Worm (Caenorhabditis elegans) whole organism, L1 larva: ENCODE results near the gene C16D9.6.

Experiments used
- F16B12.6 ChIP-seq: fragments of 150-350 bp; optimal IDR thresholded peaks from 2 replicates; lab custom pipeline; 2014; ENCODE audit warnings: missing biosample characterization, missing genetic modification characterization
- Y116A8C.19 ChIP-seq: sonication (generic microtip); optimal IDR thresholded peaks from 2 replicates; lab custom pipeline; 2016; ENCODE audit warnings: missing compliant biosample characterization, missing genetic modification characterization, borderline replicate concordance
- aha-1 ChIP-seq: fragments of 150-350 bp; optimal IDR thresholded peaks from 2 replicates; lab custom pipeline; 2014; ENCODE audit warnings: missing biosample characterization, missing genetic modification characterization
- alr-1 ChIP-seq: fragments of 200-800 bp; sonication (Bioruptor generic); optimal IDR thresholded peaks from 2 replicates; lab custom pipeline; 2018; ENCODE audit warnings: borderline replicate concordance, mild to moderate bottlenecking, missing genetic modification characterization, missing compliant biosample characterization
- ama-1 ChIP-seq: fragments of 150-350 bp; optimal IDR thresholded peaks from 2 replicates; lab custom pipeline; 2014
- blmp-1 ChIP-seq: fragments of 150-350 bp; optimal IDR thresholded peaks from 2 replicates; lab custom pipeline; 2014; ENCODE audit warnings: missing biosample characterization, missing genetic modification characterization
- ceh-63 ChIP-seq: fragments of 200-800 bp; sonication (Bioruptor generic); optimal IDR thresholded peaks from 2 replicates; lab custom pipeline; 2018; ENCODE audit warnings: mild to moderate bottlenecking, missing genetic modification characterization, missing compliant biosample characterization
- efl-1 ChIP-seq, 4 experiments: fragments of 150-350 bp; optimal IDR thresholded peaks in 3 of 4; peaks in 1 of 4; 1 replicate in 1 of 4; 2 replicates in 3 of 4; lab custom pipeline; 2014; ENCODE audit warnings: missing biosample characterization in 2 of 4, missing genetic modification characterization in 2 of 4, missing genetic modification reagents in 2 of 4
- egl-27 ChIP-seq, 2 experiments: fragments of 150-350 bp in 1 of 2; sonication (generic microtip); optimal IDR thresholded peaks; 3 replicates each; lab custom pipeline; 2017 to 2018; ENCODE audit warnings: missing biosample characterization in 2 of 2, missing genetic modification characterization in 2 of 2, missing genetic modification reagents in 2 of 2
- ets-5 ChIP-seq: fragments of 200-800 bp; sonication (Bioruptor generic); IDR thresholded peaks from 2 replicates; pipeline ENCODE4 v1.3.6; 2022; ENCODE audit warnings: missing genetic modification characterization, missing compliant biosample characterization
- fkh-4 ChIP-seq: sonication (generic microtip); optimal IDR thresholded peaks from 2 replicates; lab custom pipeline; 2016; ENCODE audit warnings: missing compliant biosample characterization, missing genetic modification characterization, borderline replicate concordance
- fkh-8 ChIP-seq: sonication (generic microtip); optimal IDR thresholded peaks from 2 replicates; lab custom pipeline; 2016; ENCODE audit warnings: mild to moderate bottlenecking, missing genetic modification characterization, missing compliant biosample characterization
- fos-1 ChIP-seq: fragments of 150-350 bp; optimal IDR thresholded peaks from 2 replicates; lab custom pipeline; 2014; ENCODE audit warnings: missing biosample characterization, missing genetic modification characterization
- grh-1 ChIP-seq: fragments of 200-800 bp; sonication (Bioruptor generic); IDR thresholded peaks from 2 replicates; pipeline ENCODE4 v1.3.6; 2022; ENCODE audit warnings: missing genetic modification reagents, missing genetic modification characterization, missing compliant biosample characterization
- irx-1 ChIP-seq: sonication (generic microtip); optimal IDR thresholded peaks from 2 replicates; lab custom pipeline; 2016; ENCODE audit warnings: missing genetic modification characterization, missing compliant biosample characterization
- jun-1 ChIP-seq: fragments of 150-350 bp; optimal IDR thresholded peaks from 2 replicates; lab custom pipeline; 2014; ENCODE audit warnings: missing biosample characterization, missing genetic modification reagents, missing genetic modification characterization
- lin-13 ChIP-seq: fragments of 150-350 bp; optimal IDR thresholded peaks from 2 replicates; lab custom pipeline; 2014; ENCODE audit warnings: missing biosample characterization, missing genetic modification reagents, missing genetic modification characterization
- lin-14 ChIP-seq: fragments of 200-800 bp; sonication (Bioruptor generic); optimal IDR thresholded peaks from 2 replicates; lab custom pipeline; 2018; ENCODE audit warnings: mild to moderate bottlenecking, missing genetic modification characterization, moderate library complexity, missing compliant biosample characterization
- lin-15B ChIP-seq: fragments of 150-350 bp; sonication (generic microtip); optimal IDR thresholded peaks from 3 replicates; lab custom pipeline; 2014; ENCODE audit warnings: missing biosample characterization, missing genetic modification characterization
- lin-35 ChIP-seq, 2 experiments: fragments of 150-350 bp; optimal IDR thresholded peaks; 2 replicates each; lab custom pipeline; 2014; ENCODE audit warnings: missing biosample characterization in 2 of 2, missing genetic modification characterization in 2 of 2, missing genetic modification reagents in 2 of 2
- lsy-2 ChIP-seq, 2 experiments: fragments of 150-350 bp; optimal IDR thresholded peaks; 2 replicates each; lab custom pipeline; 2014; ENCODE audit warnings: missing biosample characterization in 2 of 2, missing genetic modification characterization in 2 of 2
- mef-2 ChIP-seq: fragments of 150-350 bp; optimal IDR thresholded peaks from 2 replicates; lab custom pipeline; 2014; ENCODE audit warnings: missing biosample characterization, missing genetic modification characterization
- nhr-11 ChIP-seq: fragments of 150-350 bp; optimal IDR thresholded peaks from 2 replicates; lab custom pipeline; 2014; ENCODE audit warnings: missing biosample characterization, missing genetic modification characterization
- nhr-12 ChIP-seq: sonication (generic microtip); optimal IDR thresholded peaks from 2 replicates; lab custom pipeline; 2017; ENCODE audit warnings: missing biosample characterization, missing genetic modification characterization
- nhr-28 ChIP-seq: fragments of 150-350 bp; optimal IDR thresholded peaks from 2 replicates; lab custom pipeline; 2014; ENCODE audit warnings: missing biosample characterization, missing genetic modification characterization
- nhr-47 ChIP-seq: sonication (generic microtip); optimal IDR thresholded peaks from 2 replicates; lab custom pipeline; 2016; ENCODE audit warnings: mild to moderate bottlenecking, missing genetic modification characterization, moderate library complexity, missing compliant biosample characterization
- nhr-71 ChIP-seq: sonication (generic microtip); optimal IDR thresholded peaks from 2 replicates; lab custom pipeline; 2016; ENCODE audit warnings: mild to moderate bottlenecking, missing genetic modification characterization, moderate library complexity, missing compliant biosample characterization
- nhr-85 ChIP-seq: sonication (generic microtip); peaks from one replicate; lab custom pipeline; 2016; ENCODE audit warnings: missing genetic modification characterization, inconsistent platforms, missing compliant biosample characterization
- pax-3 ChIP-seq: fragments of 200-800 bp; sonication (Bioruptor generic); optimal IDR thresholded peaks from 2 replicates; lab custom pipeline; 2018; ENCODE audit warnings: mild to moderate bottlenecking, missing genetic modification characterization, moderate library complexity, missing compliant biosample characterization
- pqm-1 ChIP-seq: sonication (generic microtip); optimal IDR thresholded peaks from 3 replicates; lab custom pipeline; 2017; ENCODE audit warnings: missing biosample characterization, missing genetic modification characterization
- rnt-1 ChIP-seq: sonication (generic microtip); optimal IDR thresholded peaks from 2 replicates; lab custom pipeline; 2016; ENCODE audit warnings: mild to moderate bottlenecking, missing genetic modification characterization, moderate library complexity, missing compliant biosample characterization
- snu-23 ChIP-seq: sonication (generic microtip); optimal IDR thresholded peaks from 2 replicates; lab custom pipeline; 2016; ENCODE audit warnings: missing genetic modification characterization, missing compliant biosample characterization
- sox-4 ChIP-seq: sonication (generic microtip); optimal IDR thresholded peaks from 2 replicates; lab custom pipeline; 2016; ENCODE audit warnings: missing genetic modification characterization, missing compliant biosample characterization
- sptf-1 ChIP-seq: fragments of 150-350 bp; optimal IDR thresholded peaks from 2 replicates; lab custom pipeline; 2014; ENCODE audit warnings: missing biosample characterization, missing genetic modification characterization
- sup-37 ChIP-seq: fragments of 200-800 bp; sonication (Bioruptor generic); optimal IDR thresholded peaks from 2 replicates; lab custom pipeline; 2018; ENCODE audit warnings: mild to moderate bottlenecking, missing genetic modification characterization, missing compliant biosample characterization
- tbx-2 ChIP-seq: sonication (generic microtip); optimal IDR thresholded peaks from 2 replicates; lab custom pipeline; 2016; ENCODE audit warnings: missing genetic modification characterization, missing compliant biosample characterization
- tlp-1 ChIP-seq: fragments of 150-350 bp; optimal IDR thresholded peaks from 2 replicates; lab custom pipeline; 2014; ENCODE audit warnings: missing biosample characterization, missing genetic modification characterization
- unc-86 ChIP-seq: sonication (generic microtip); optimal IDR thresholded peaks from 2 replicates; lab custom pipeline; 2016; ENCODE audit warnings: missing genetic modification characterization, missing compliant biosample characterization
- vab-15 ChIP-seq: sonication (generic microtip); optimal IDR thresholded peaks from 2 replicates; lab custom pipeline; 2017; ENCODE audit warnings: missing genotype, mild to moderate bottlenecking, missing genetic modification characterization, missing compliant biosample characterization
- zag-1 ChIP-seq: fragments of 150-350 bp; optimal IDR thresholded peaks from 2 replicates; lab custom pipeline; 2014; ENCODE audit warnings: missing biosample characterization, missing genetic modification characterization
- zip-4 ChIP-seq: fragments of 200-800 bp; sonication (Bioruptor generic); optimal IDR thresholded peaks from 2 replicates; lab custom pipeline; 2018; ENCODE audit warnings: mild to moderate bottlenecking, missing genetic modification characterization, moderate library complexity, missing compliant biosample characterization

The C16D9.6 gene

ce11 chrV:8228712-8229119 is 21.4 kb downstream of the C16D9.6 start (continued):
- no peak for TF ChIP-seq Y116A8C.19 (tag; lab: Kevin White, UChicago)
- peak; percentile 90 for TF ChIP-seq nhr-47 (tag; lab: Kevin White, UChicago)
- no peak for TF ChIP-seq blmp-1
- TF ChIP-seq mef-2 (tag; lab: Kevin White, UChicago), result no peak
- no peak for TF ChIP-seq pqm-1 (tag; lab: Kevin White, UChicago)
- no peak for TF ChIP-seq aha-1 (tag; lab: Kevin White, UChicago)
- TF ChIP-seq grh-1 (GFP tag; lab: Robert Waterston, UW), result peak; percentile 86
- peak; percentile 81 for TF ChIP-seq irx-1 (tag; lab: Kevin White, UChicago)
- no peak for TF ChIP-seq ceh-63 (GFP tag; lab: Kevin White, UChicago)
- peak; percentile 89 for TF ChIP-seq lin-14 (GFP tag; lab: Kevin White, UChicago)
- TF ChIP-seq nhr-71, result peak; percentile 94
- no peak for TF ChIP-seq sox-4 (tag; lab: Kevin White, UChicago)
- TF ChIP-seq sup-37 (GFP tag; lab: Kevin White, UChicago), result peak; percentile 69
- peak; percentile 71 for TF ChIP-seq unc-86
- TF ChIP-seq zip-4 (GFP tag; lab: Kevin White, UChicago), result peak; percentile 71
- TF ChIP-seq fkh-4, result peak; percentile 25
- TF ChIP-seq F16B12.6 (tag; lab: Kevin White, UChicago), result peak; percentile 22
- peak; percentile 53 for TF ChIP-seq pax-3
- TF ChIP-seq ama-1 (lab: Kevin White, UChicago), result peak; percentile 94
- TF ChIP-seq efl-1 (optimal IDR thresholded peaks at IDR 0.05; lab: Kevin White, UChicago), result peak; percentile 63 to 77
- TF ChIP-seq efl-1 (GFP tag; optimal IDR thresholded peaks at IDR 0.05 in 1 of 2; lab: Kevin White, UChicago), result peak; percentile 57 to 96
- peak; percentile 53 for TF ChIP-seq fkh-8 (tag; lab: Kevin White, UChicago)
- peak; percentile 73 for TF ChIP-seq jun-1 (tag; lab: Kevin White, UChicago)
- no peak for TF ChIP-seq nhr-12 (tag; lab: Kevin White, UChicago)
- peak; percentile 92 for TF ChIP-seq snu-23 (GFP tag; lab: Kevin White, UChicago)
- peak; percentile 14 for TF ChIP-seq nhr-11 (tag; lab: Kevin White, UChicago)
- TF ChIP-seq nhr-85 (tag; lab: Kevin White, UChicago), result peak; percentile 91
- no peak for TF ChIP-seq zag-1 (tag; lab: Kevin White, UChicago)
- TF ChIP-seq lin-13 (GFP tag; lab: Kevin White, UChicago), result peak; percentile 71
- no peak for TF ChIP-seq ets-5
- peak; percentile 42 for TF ChIP-seq lin-15B (tag; lab: Kevin White, UChicago)
- TF ChIP-seq rnt-1 (tag; lab: Kevin White, UChicago), result peak; percentile 95
- peak; percentile 58 to 78 for TF ChIP-seq lsy-2 (tag; optimal IDR thresholded peaks at IDR 0.05; lab: Kevin White, UChicago)
- TF ChIP-seq egl-27 (tag; optimal IDR thresholded peaks at IDR 0.05; lab: Kevin White, UChicago), result no peak
- TF ChIP-seq alr-1 (tag; lab: Kevin White, UChicago), result no peak
- TF ChIP-seq lin-35 (GFP tag; optimal IDR thresholded peaks at IDR 0.05; lab: Kevin White, UChicago), result peak; percentile 53 to 69
- TF ChIP-seq nhr-28, result no peak
- TF ChIP-seq fos-1, result peak; percentile 52
- no peak for TF ChIP-seq sptf-1 (tag; lab: Kevin White, UChicago)
- TF ChIP-seq vab-15 (tag; lab: Kevin White, UChicago), result no peak
- TF ChIP-seq tlp-1 (tag; lab: Kevin White, UChicago), result no peak
- TF ChIP-seq tbx-2 (tag; lab: Kevin White, UChicago), result peak; percentile 84

- no peak for TF ChIP-seq alr-1 (tag; lab: Kevin White, UChicago)
- no peak for TF ChIP-seq snu-23 (GFP tag; lab: Kevin White, UChicago)
- no peak for TF ChIP-seq nhr-71
- no peak for TF ChIP-seq pqm-1 (tag; lab: Kevin White, UChicago)
- peak; percentile 43 for TF ChIP-seq fkh-8 (tag; lab: Kevin White, UChicago)
Observed at ce11 chrV:8226812-8227211, 23.3 kb downstream of the C16D9.6 start, which contains the start of gene K07C11.10. Gene K07C11.10 (minus strand): TSS chrV:8226912.
